Worm (Caenorhabditis elegans): Measurements from ENCODE around the gene Y57A10C.9.

The Y57A10C.9 gene

ce11 chrII:12417996-12418395, 20.3 kb downstream of the Y57A10C.9 start:
- TF ChIP-seq ceh-24 (tag; optimal IDR thresholded peaks at IDR 0.05) (no peak), mec-3 (tag; optimal IDR thresholded peaks at IDR 0.05; ENCODE audit: borderline replicate concordance) (no peak), zip-5 (tag; optimal IDR thresholded peaks at IDR 0.05) (no peak), ceh-31 (tag; optimal IDR thresholded peaks at IDR 0.05) (no peak), Y22D7AL.16 (tag; optimal IDR thresholded peaks at IDR 0.05) (no peak), ceh-9 (tag; optimal IDR thresholded peaks at IDR 0.05) (no peak), tbx-2 (tag; optimal IDR thresholded peaks at IDR 0.05) (no peak), ceh-18 (tag; optimal IDR thresholded peaks at IDR 0.05) (no peak), K09A11.1 (tag; optimal IDR thresholded peaks at IDR 0.05; ENCODE audit: insufficient read depth) (no peak), C08G9.2 (tag; optimal IDR thresholded peaks at IDR 0.05) (no peak), K02D7.2 (tag; optimal IDR thresholded peaks at IDR 0.05) (no peak), ttx-3 (tag; optimal IDR thresholded peaks at IDR 0.05) (no peak), pha-2 (tag; optimal IDR thresholded peaks at IDR 0.05) (no peak), F13H6.1 (tag; optimal IDR thresholded peaks at IDR 0.05) (no peak)

ce11 chrII:12417514-12417913, 20.8 kb downstream of the Y57A10C.9 start, which contains the start of gene sre-27:
TSS of gene sre-27 (minus strand) at chrII:12417614.
- TF ChIP-seq npax-4 (tag; optimal IDR thresholded peaks at IDR 0.05) (no peak), rnt-1 (tag; optimal IDR thresholded peaks at IDR 0.05) (no peak), ceh-6 (GFP tag; optimal IDR thresholded peaks at IDR 0.05) (no peak), tbx-2 (tag; optimal IDR thresholded peaks at IDR 0.05) (no peak), eyg-1 (tag; optimal IDR thresholded peaks at IDR 0.05) (no peak), ceh-24 (tag; optimal IDR thresholded peaks at IDR 0.05) (no peak), madf-2 (tag; optimal IDR thresholded peaks at IDR 0.05) (no peak), ceh-31 (tag; optimal IDR thresholded peaks at IDR 0.05) (no peak), K09A11.1 (tag; optimal IDR thresholded peaks at IDR 0.05; ENCODE audit: insufficient read depth) (no peak), hlh-15 (tag; optimal IDR thresholded peaks at IDR 0.05) (no peak), T23F11.4 (GFP tag; optimal IDR thresholded peaks at IDR 0.05) (no peak), ceh-9 (tag; optimal IDR thresholded peaks at IDR 0.05) (no peak), C08G9.2 (tag; optimal IDR thresholded peaks at IDR 0.05) (no peak), hlh-8 (tag; optimal IDR thresholded peaks at IDR 0.05) (no peak), hlh-30 (tag; optimal IDR thresholded peaks at IDR 0.05; ENCODE audit: insufficient read depth) (no peak), tbx-7 (tag; optimal IDR thresholded peaks at IDR 0.05) (no peak), ceh-34 (tag; optimal IDR thresholded peaks at IDR 0.05) (no peak)

ce11 chrII:12414805-12415204, 23.5 kb downstream of the Y57A10C.9 start, which contains the start of gene Y57A10C.11:
TSS of gene Y57A10C.11 (minus strand) at chrII:12414905.
- no peak for TF ChIP-seq eyg-1 (tag; optimal IDR thresholded peaks at IDR 0.05)

- no peak for TF ChIP-seq ceh-2 (tag; optimal IDR thresholded peaks at IDR 0.05)
These were observed 25.9 kb downstream of the Y57A10C.9 start, which contains the start of gene Y57A10C.1 for ce11 chrII:12412417-12412816. TSS of gene Y57A10C.1 (minus strand) at chrII:12412517.

- TF ChIP-seq npax-4 (tag; optimal IDR thresholded peaks at IDR 0.05) (no peak), sdc-2 (tag; optimal IDR thresholded peaks at IDR 0.05) (no peak), ztf-16 (tag; optimal IDR thresholded peaks at IDR 0.05) (no peak), unc-55 (GFP tag; optimal IDR thresholded peaks at IDR 0.05) (no peak), eyg-1 (tag; optimal IDR thresholded peaks at IDR 0.05) (no peak), Y22D7AL.16 (tag; optimal IDR thresholded peaks at IDR 0.05) (no peak)
These were observed 28.2 kb downstream of the Y57A10C.9 start, which contains the start of gene F57G9.3 for ce11 chrII:12410107-12410506. TSS of gene F57G9.3 (minus strand) at chrII:12410207.

ce11 chrII:12408717-12409116, 29.6 kb downstream of the Y57A10C.9 start, which contains the start of gene sre-31:
TSS of gene sre-31 (minus strand) at chrII:12408817.
- TF ChIP-seq hlh-6 (tag; optimal IDR thresholded peaks at IDR 0.05), result no peak
- TF ChIP-seq ceh-31 (tag; optimal IDR thresholded peaks at IDR 0.05), result no peak
- TF ChIP-seq hlh-30 (tag; optimal IDR thresholded peaks at IDR 0.05; ENCODE audit: insufficient read depth), result no peak
- no peak for TF ChIP-seq pros-1 (tag; optimal IDR thresholded peaks at IDR 0.05)
- TF ChIP-seq fkh-10 (GFP tag; optimal IDR thresholded peaks at IDR 0.05), result no peak
- no peak for TF ChIP-seq lin-11 (tag; optimal IDR thresholded peaks at IDR 0.05)
- TF ChIP-seq ets-4 (tag; optimal IDR thresholded peaks at IDR 0.05), result no peak
- no peak for TF ChIP-seq ceh-18 (tag; optimal IDR thresholded peaks at IDR 0.05)
- TF ChIP-seq F13H6.1 (tag; optimal IDR thresholded peaks at IDR 0.05), result no peak
- no peak for TF ChIP-seq nhr-232 (tag; optimal IDR thresholded peaks at IDR 0.05)
- no peak for TF ChIP-seq tbx-7 (tag; optimal IDR thresholded peaks at IDR 0.05)
- TF ChIP-seq K09A11.1 (tag; optimal IDR thresholded peaks at IDR 0.05; ENCODE audit: insufficient read depth), result no peak
- TF ChIP-seq pag-3 (tag; optimal IDR thresholded peaks at IDR 0.05; ENCODE audit: borderline replicate concordance), result no peak
- no peak for TF ChIP-seq pat-9 (tag; optimal IDR thresholded peaks at IDR 0.05)

Measured in whole organism, late embryonic.